Worm (Caenorhabditis elegans) whole organism, late embryonic: ENCODE measurements around the gene F54H12.7.
A peak's percentile ranks its signal among the peaks of the same experiment; 100 is the strongest.
"Not testable (repeated sequence)": the region's sequence is repeated elsewhere in the genome, so short reads cannot be mapped to it uniquely, and the experiment has no call there.

Experiments
- C38D4.7 ChIP-seq: fragments of 200-800 bp; sonication (Bioruptor generic); optimal IDR thresholded peaks from 2 replicates; lab custom pipeline; 2018; ENCODE audit warnings: mild to moderate bottlenecking, missing genetic modification characterization, moderate library complexity, missing compliant biosample characterization
- K02D7.2 ChIP-seq: sonication (generic microtip); optimal IDR thresholded peaks from 2 replicates; lab custom pipeline; 2017; ENCODE audit warnings: mild to moderate bottlenecking, missing genetic modification characterization, missing compliant biosample characterization
- K09A11.1 ChIP-seq: sonication (generic microtip); optimal IDR thresholded peaks from 2 replicates; lab custom pipeline; 2017; ENCODE audit warnings: antibody characterized with exemption, mild to moderate bottlenecking, missing genetic modification characterization, missing compliant biosample characterization; ENCODE audit not compliant: insufficient read depth
- T23F11.4 ChIP-seq: fragments of 200-800 bp; sonication (Bioruptor generic); optimal IDR thresholded peaks from 2 replicates; lab custom pipeline; 2018; ENCODE audit warnings: mild to moderate bottlenecking, missing genetic modification characterization, missing compliant biosample characterization
- ceh-18 ChIP-seq: sonication (generic microtip); optimal IDR thresholded peaks from 2 replicates; lab custom pipeline; 2016; ENCODE audit warnings: missing genetic modification characterization, missing compliant biosample characterization
- ceh-2 ChIP-seq: sonication (generic microtip); optimal IDR thresholded peaks from 2 replicates; lab custom pipeline; 2016; ENCODE audit warnings: missing genotype, missing genetic modification characterization, missing compliant biosample characterization
- ceh-22 ChIP-seq: sonication (generic microtip); optimal IDR thresholded peaks from 2 replicates; lab custom pipeline; 2017; ENCODE audit warnings: missing biosample characterization, missing genetic modification characterization
- ceh-24 ChIP-seq: sonication (generic microtip); optimal IDR thresholded peaks from 2 replicates; lab custom pipeline; 2016; ENCODE audit warnings: mild to moderate bottlenecking, missing genetic modification characterization, missing compliant biosample characterization
- ceh-30 ChIP-seq: fragments of 150-350 bp; optimal IDR thresholded peaks from 2 replicates; lab custom pipeline; 2014; ENCODE audit warnings: missing biosample characterization, missing genetic modification characterization
- ceh-9 ChIP-seq: sonication (generic microtip); optimal IDR thresholded peaks from 2 replicates; lab custom pipeline; 2016; ENCODE audit warnings: mild to moderate bottlenecking, missing genetic modification characterization, inconsistent platforms, missing compliant biosample characterization
- che-1 ChIP-seq: sonication (generic microtip); optimal IDR thresholded peaks from 2 replicates; lab custom pipeline; 2016; ENCODE audit warnings: mild to moderate bottlenecking, missing genetic modification characterization, missing compliant biosample characterization
- elt-2 ChIP-seq: sonication (generic microtip); optimal IDR thresholded peaks from 2 replicates; lab custom pipeline; 2016; ENCODE audit warnings: missing genetic modification reagents, missing genetic modification characterization, missing compliant biosample characterization
- elt-4 ChIP-seq: sonication (generic microtip); optimal IDR thresholded peaks from 2 replicates; lab custom pipeline; 2016; ENCODE audit warnings: missing genetic modification characterization, missing compliant biosample characterization
- ets-4 ChIP-seq: sonication (generic microtip); optimal IDR thresholded peaks from 2 replicates; lab custom pipeline; 2016; ENCODE audit warnings: missing genetic modification characterization, missing compliant biosample characterization
- hlh-13 ChIP-seq: fragments of 200-800 bp; sonication (Bioruptor generic); optimal IDR thresholded peaks from 2 replicates; lab custom pipeline; 2018; ENCODE audit warnings: mild to moderate bottlenecking, missing genetic modification characterization, missing compliant biosample characterization
- hlh-15 ChIP-seq: sonication (generic microtip); optimal IDR thresholded peaks from 2 replicates; lab custom pipeline; 2016; ENCODE audit warnings: missing genetic modification characterization, missing compliant biosample characterization
- hlh-30 ChIP-seq: sonication (generic microtip); optimal IDR thresholded peaks from 2 replicates; lab custom pipeline; 2017; ENCODE audit warnings: antibody characterized with exemption, missing genetic modification characterization, missing compliant biosample characterization; ENCODE audit not compliant: insufficient read depth
- lim-6 ChIP-seq: sonication (generic microtip); optimal IDR thresholded peaks from 2 replicates; lab custom pipeline; 2016; ENCODE audit warnings: missing genetic modification characterization, missing compliant biosample characterization
- lin-11 ChIP-seq: fragments of 200-800 bp; sonication (Bioruptor generic); optimal IDR thresholded peaks from 2 replicates; lab custom pipeline; 2018; ENCODE audit warnings: mild to moderate bottlenecking, missing genetic modification characterization, missing compliant biosample characterization
- mec-3 ChIP-seq: sonication (generic microtip); optimal IDR thresholded peaks from 2 replicates; lab custom pipeline; 2016; ENCODE audit warnings: borderline replicate concordance, missing genetic modification characterization, missing compliant biosample characterization
- nfya-1 ChIP-seq: sonication (generic microtip); optimal IDR thresholded peaks from 2 replicates; lab custom pipeline; 2017; ENCODE audit warnings: missing genetic modification characterization, mild to moderate bottlenecking, missing compliant biosample characterization, antibody characterized with exemption, moderate library complexity
- npax-4 ChIP-seq: sonication (generic microtip); optimal IDR thresholded peaks from 2 replicates; lab custom pipeline; 2016; ENCODE audit warnings: missing genetic modification characterization, missing compliant biosample characterization
- pat-9 ChIP-seq: fragments of 200-800 bp; sonication (Bioruptor generic); optimal IDR thresholded peaks from 2 replicates; lab custom pipeline; 2018; ENCODE audit warnings: mild to moderate bottlenecking, missing genetic modification characterization, moderate library complexity, missing compliant biosample characterization
- pha-2 ChIP-seq: sonication (generic microtip); optimal IDR thresholded peaks from 2 replicates; lab custom pipeline; 2017; ENCODE audit warnings: mild to moderate bottlenecking, missing genetic modification characterization, missing compliant biosample characterization
- pha-4 ChIP-seq: fragments of 150-350 bp; optimal IDR thresholded peaks from 2 replicates; lab custom pipeline; 2018; ENCODE audit warnings: missing biosample characterization, missing genetic modification reagents, missing genetic modification characterization
- pqm-1 ChIP-seq: sonication (generic microtip); optimal IDR thresholded peaks from 2 replicates; lab custom pipeline; 2016; ENCODE audit warnings: missing genetic modification characterization, missing compliant biosample characterization
- pros-1 ChIP-seq: fragments of 150-350 bp; optimal IDR thresholded peaks from 2 replicates; lab custom pipeline; 2014; ENCODE audit warnings: missing biosample characterization, missing genetic modification reagents, missing genetic modification characterization
- ref-2 ChIP-seq: sonication (generic microtip); optimal IDR thresholded peaks from 2 replicates; lab custom pipeline; 2016; ENCODE audit warnings: missing genetic modification characterization, missing compliant biosample characterization
- sox-4 ChIP-seq: sonication (generic microtip); optimal IDR thresholded peaks from 2 replicates; lab custom pipeline; 2017; ENCODE audit warnings: mild to moderate bottlenecking, missing genetic modification characterization, inconsistent platforms, missing compliant biosample characterization
- ttx-3 ChIP-seq: sonication (generic microtip); optimal IDR thresholded peaks from 2 replicates; lab custom pipeline; 2016; ENCODE audit warnings: missing genetic modification reagents, missing genetic modification characterization, missing compliant biosample characterization

The F54H12.7 gene

DNA sequence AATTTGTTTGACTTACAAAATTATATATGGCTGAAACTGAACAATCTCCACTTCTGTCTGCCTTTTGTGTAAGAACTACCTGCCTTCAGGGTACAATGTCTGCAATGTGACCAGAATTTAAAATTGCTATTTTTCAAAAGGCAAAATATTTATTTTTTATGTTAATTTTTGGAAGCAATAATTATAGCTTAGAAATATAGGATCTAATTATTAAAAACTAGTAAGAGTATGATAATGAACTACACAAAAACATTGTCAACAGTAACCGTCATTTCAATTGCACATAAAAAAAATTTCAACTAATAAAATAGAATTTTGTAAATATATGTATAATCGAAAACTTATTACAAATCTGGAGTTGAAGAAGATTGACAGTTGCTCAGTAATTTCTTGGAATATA, 12.2 kb upstream of the F54H12.7 start, which contains the start of gene C29E4.9:
Gene C29E4.9 (minus strand): TSS at position 101 of the 400 bp plus-strand sequence.
- TF ChIP-seq ceh-24 (tag; lab: Kevin White, UChicago) (no peak), ceh-9 (tag; lab: Kevin White, UChicago) (no peak), pat-9 (no peak), ttx-3 (tag; lab: Kevin White, UChicago) (no peak), sox-4 (no peak), K02D7.2 (tag; lab: Kevin White, UChicago) (no peak), pha-4 (no peak), ceh-18 (tag; lab: Kevin White, UChicago) (no peak), pqm-1 (no peak), ceh-30 (tag; lab: Kevin White, UChicago) (no peak), che-1 (tag; lab: Kevin White, UChicago) (no peak), pha-2 (no peak), C38D4.7 (GFP tag; lab: Kevin White, UChicago) (no peak), pros-1 (tag; lab: Kevin White, UChicago) (no peak), ref-2 (tag; lab: Kevin White, UChicago) (no peak), ceh-2 (tag; lab: Kevin White, UChicago) (no peak), ceh-22 (tag; lab: Kevin White, UChicago) (no peak), lim-6 (tag; lab: Kevin White, UChicago) (no peak)
- TF ChIP-seq, all 69 proteins: peak for 0

- peak; percentile 38 for TF ChIP-seq nfya-1 (tag; lab: Kevin White, UChicago)
- no peak for TF ChIP-seq elt-4 (tag; lab: Kevin White, UChicago)
Observed at ce11 chrIII:7958085-7958484, 11.1 kb upstream of the F54H12.7 start, which contains the start of gene C29E4.11. Gene C29E4.11, minus strand, starts transcription at chrIII:7958114.

DNA sequence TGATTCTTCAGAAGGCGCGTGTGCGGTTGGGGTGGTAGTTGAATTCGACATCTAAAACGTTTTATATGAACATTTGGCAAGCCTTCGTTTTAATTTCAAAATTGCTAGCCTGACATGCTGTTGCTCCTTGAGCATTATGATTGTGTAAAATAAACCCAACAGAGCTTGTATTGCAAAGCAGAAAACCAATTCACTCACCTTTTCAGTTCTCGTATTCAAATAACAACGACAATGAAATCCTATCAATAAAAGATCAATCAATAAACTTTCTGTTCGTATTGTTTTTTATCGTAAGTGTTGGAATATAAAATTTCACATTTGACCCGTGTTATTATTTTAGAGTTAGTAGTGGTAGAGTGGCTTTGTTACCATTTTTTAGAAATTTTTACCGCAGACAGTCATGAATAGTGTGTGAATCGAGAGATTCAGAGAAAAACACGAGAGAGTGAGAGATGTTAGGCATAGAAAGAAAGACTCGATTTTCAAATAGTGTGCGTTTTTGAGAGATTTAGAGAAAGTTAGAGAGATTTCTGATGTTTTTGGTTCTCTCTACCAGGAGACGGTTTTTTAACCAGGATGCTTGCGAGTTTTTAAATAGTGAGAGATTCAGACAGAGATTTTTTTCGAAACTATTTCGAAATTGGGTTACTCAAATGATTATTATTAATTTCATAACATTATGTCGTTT, 10.1 kb upstream of the F54H12.7 start, which contains the start of gene F54H12.10:
Gene F54H12.10 (minus strand): TSS at position 51 of the 688 bp plus-strand sequence.
- TF ChIP-seq ets-4 (tag; lab: Kevin White, UChicago); lin-11 (tag; lab: Kevin White, UChicago); hlh-13 (GFP tag; lab: Kevin White, UChicago): not testable (repeated sequence)

DNA sequence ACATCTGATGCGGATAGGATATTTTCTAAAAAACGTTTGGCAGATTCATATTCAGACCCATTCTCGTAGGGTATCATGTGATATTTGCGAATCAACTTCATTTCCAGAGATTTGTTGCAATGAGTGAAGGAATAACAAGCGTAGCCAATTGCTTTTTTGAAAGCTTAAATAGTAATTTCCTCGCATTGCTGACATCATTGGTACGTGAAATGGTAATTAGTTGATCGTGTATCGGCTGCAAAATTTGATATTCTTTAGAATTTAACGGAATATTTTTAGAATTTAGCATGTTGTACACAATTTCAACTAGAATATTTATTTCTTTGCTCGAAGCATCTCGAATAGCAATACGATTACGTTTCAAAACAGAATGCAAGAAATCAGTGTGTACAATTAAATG, 6.5 kb upstream of the F54H12.7 start, which contains the start of gene F54H12.4:
Gene F54H12.4 (minus strand): TSS at position 101 of the 400 bp plus-strand sequence.
- not testable (repeated sequence) for TF ChIP-seq pros-1, ceh-22, lin-11 (tag; lab: Kevin White, UChicago)

DNA sequence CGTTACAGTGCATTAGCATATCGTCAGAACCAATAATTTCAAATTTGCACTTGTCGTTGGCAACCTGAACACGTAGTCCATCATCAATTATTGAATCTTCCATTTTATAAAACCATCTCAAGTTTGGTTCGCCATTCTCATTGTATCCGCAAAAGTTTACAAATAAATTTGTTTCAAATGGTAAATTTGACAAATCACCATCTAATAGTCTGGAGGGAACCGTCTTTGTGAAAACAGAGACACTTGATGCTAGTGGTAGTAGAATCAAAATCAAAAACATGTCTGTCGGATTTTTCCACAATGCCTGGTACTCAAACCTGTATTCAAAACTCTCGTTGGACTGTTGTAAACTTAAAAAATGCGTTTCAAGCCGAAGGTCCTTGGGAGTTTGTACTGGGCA, 4.9 kb upstream of the F54H12.7 start, which contains the start of gene F54H12.2:
Gene F54H12.2 (plus strand): TSS at position 301 of the 400 bp plus-strand sequence.
- not testable (repeated sequence) for TF ChIP-seq K09A11.1 (tag; lab: Kevin White, UChicago); elt-2; lim-6 (tag; lab: Kevin White, UChicago)

DNA sequence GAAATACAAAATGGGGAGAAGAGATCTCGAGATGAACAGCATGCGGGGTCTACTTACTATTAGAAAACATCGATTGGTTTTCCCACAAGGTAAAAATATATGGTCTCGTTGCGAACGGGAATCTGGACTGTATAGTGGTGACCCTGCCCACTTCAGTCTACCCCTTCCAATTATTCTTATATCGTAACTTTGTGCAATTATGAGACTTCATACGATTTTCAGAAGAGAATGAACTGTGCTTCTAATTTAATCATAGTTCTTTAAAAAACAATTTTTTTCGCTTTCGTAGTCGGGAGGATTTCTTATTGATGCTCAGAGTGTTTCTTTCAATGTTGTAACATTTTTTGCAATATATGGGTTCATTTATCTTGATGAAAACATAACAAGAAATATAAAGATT, 2.9 kb downstream of the F54H12.7 start, which contains the start of gene F54H12.5:
Gene F54H12.5 (minus strand): TSS at position 101 of the 400 bp plus-strand sequence.
- TF ChIP-seq mec-3 (tag; lab: Kevin White, UChicago), result no peak
- no peak for TF ChIP-seq elt-4 (tag; lab: Kevin White, UChicago)
- TF ChIP-seq ceh-30 (tag; lab: Kevin White, UChicago), result no peak
- no peak for TF ChIP-seq pros-1 (tag; lab: Kevin White, UChicago)
- no peak for TF ChIP-seq hlh-15
- no peak for TF ChIP-seq K09A11.1 (tag; lab: Kevin White, UChicago)
- no peak for TF ChIP-seq npax-4 (tag; lab: Kevin White, UChicago)
- no peak for TF ChIP-seq lin-11 (tag; lab: Kevin White, UChicago)
- no peak for TF ChIP-seq T23F11.4 (GFP tag; lab: Kevin White, UChicago)
- TF ChIP-seq hlh-30 (tag; lab: Kevin White, UChicago), result no peak
- TF ChIP-seq, all 69 proteins: peak for 0
